Fruit fly (Drosophila melanogaster): ENCODE data around the gene CG12689.

CG12689 gene

dm6 chrX:7626847-7627497 is 41.0 kb upstream of the CG12689 start (continued):
- no peak for TF ChIP-seq Fer3 (tag; optimal IDR thresholded peaks at IDR 0.05)
- no peak for TF ChIP-seq CG15269 (tag; optimal IDR thresholded peaks at IDR 0.05)
- TF ChIP-seq abd-A (tag; optimal IDR thresholded peaks at IDR 0.05): peak; percentile 16
- no peak for TF ChIP-seq CG1024 (GFP tag; IDR thresholded peaks at IDR 0.05)
- no peak for TF ChIP-seq chn (GFP tag; optimal IDR thresholded peaks at IDR 0.05)
- peak; percentile 37 for TF ChIP-seq Jarid2 (GFP tag; optimal IDR thresholded peaks at IDR 0.05)
- no peak for TF ChIP-seq stc (GFP tag; IDR thresholded peaks at IDR 0.05)
- no peak for TF ChIP-seq en (GFP tag; optimal IDR thresholded peaks at IDR 0.05)
- TF ChIP-seq bsh (GFP tag; optimal IDR thresholded peaks at IDR 0.05): peak in 1 of 2 experiments; percentile 58
- peak; percentile 97 for TF ChIP-seq Nf-YC (tag; optimal IDR thresholded peaks at IDR 0.05)
- peak; percentile 52; the same call in 1 of the 2 replicates for TF ChIP-seq bbx (GFP tag; IDR thresholded peaks at IDR 0.05; ENCODE audit: partially characterized antibody)
- TF ChIP-seq Nf-YB (GFP tag; optimal IDR thresholded peaks at IDR 0.05): peak; percentile 98
- no peak for TF ChIP-seq Hmr (GFP tag; optimal IDR thresholded peaks at IDR 0.05)
- peak; percentile 42 for TF ChIP-seq Drgx (GFP tag; IDR thresholded peaks at IDR 0.05)
- peak; percentile 78 for TF ChIP-seq Adf1 (GFP tag; IDR thresholded peaks at IDR 0.05)
- peak; percentile 37 for TF ChIP-seq nom (GFP tag; optimal IDR thresholded peaks at IDR 0.05)
- no peak for TF ChIP-seq CG17328 (GFP tag; IDR thresholded peaks at IDR 0.05)
- no peak for TF ChIP-seq gce (GFP tag; IDR thresholded peaks at IDR 0.05)
- no peak for TF ChIP-seq CG17612 (GFP tag; IDR thresholded peaks at IDR 0.05)
- peak; percentile 1 for TF ChIP-seq oc (tag; optimal IDR thresholded peaks at IDR 0.05)
- no peak for TF ChIP-seq CG18011 (GFP tag; optimal IDR thresholded peaks at IDR 0.05)
- no peak for TF ChIP-seq Lim3 (GFP tag; IDR thresholded peaks at IDR 0.05)
- peak; percentile 30 for TF ChIP-seq CG3163 (GFP tag; optimal IDR thresholded peaks at IDR 0.05)
- TF ChIP-seq CG4360 (GFP tag; IDR thresholded peaks at IDR 0.05): peak; percentile 41; the same call in 1 of the 2 replicates
- TF ChIP-seq gcm (GFP tag; optimal IDR thresholded peaks at IDR 0.05): peak; percentile 6
- TF ChIP-seq vvl (GFP tag; IDR thresholded peaks at IDR 0.05): 0 out of 2 replicates have a peak, but pooled peaks have one; percentile 8
- peak; percentile 18 for TF ChIP-seq pros (GFP tag; optimal IDR thresholded peaks at IDR 0.05)
- TF ChIP-seq zfh2 (GFP tag; optimal IDR thresholded peaks at IDR 0.05): no peak
- no peak for TF ChIP-seq h (optimal IDR thresholded peaks at IDR 0.05)
- TF ChIP-seq gro (GFP tag; optimal IDR thresholded peaks at IDR 0.05): no peak
- no peak for TF ChIP-seq tup (GFP tag; optimal IDR thresholded peaks at IDR 0.05)
- no peak for TF ChIP-seq CG17361 (GFP tag; IDR thresholded peaks at IDR 0.05)
- TF ChIP-seq vfl (GFP tag; optimal IDR thresholded peaks at IDR 0.05): no peak
- peak; percentile 97 for TF ChIP-seq CG8478 (optimal IDR thresholded peaks at IDR 0.05)
- TF ChIP-seq Ets97D (GFP tag; optimal IDR thresholded peaks at IDR 0.05): no peak
- no peak for TF ChIP-seq CG8089 (GFP tag; optimal IDR thresholded peaks at IDR 0.05)
- TF ChIP-seq Kr (GFP tag; optimal IDR thresholded peaks at IDR 0.05): no peak
- 0 out of 3 replicates have a peak, but pooled peaks have one; percentile 31 for TF ChIP-seq HLH4C (GFP tag; IDR thresholded peaks at IDR 0.05; ENCODE audit: partially characterized antibody)
- no peak for TF ChIP-seq klu (GFP tag; IDR thresholded peaks at IDR 0.05)
- TF ChIP-seq CG10565 (GFP tag; optimal IDR thresholded peaks at IDR 0.05): no peak
- peak; percentile 8 for TF ChIP-seq HmgD (GFP tag; optimal IDR thresholded peaks at IDR 0.05)
- TF ChIP-seq CG11247 (GFP tag; IDR thresholded peaks at IDR 0.05): no peak
- peak; percentile 92 for TF ChIP-seq CG1832 (GFP tag; optimal IDR thresholded peaks at IDR 0.05)
- TF ChIP-seq CG16863 (GFP tag; optimal IDR thresholded peaks at IDR 0.05): no peak
- no peak for TF ChIP-seq zen (tag; optimal IDR thresholded peaks at IDR 0.05)
- TF ChIP-seq Opbp (GFP tag; IDR thresholded peaks at IDR 0.05; ENCODE audit: partially characterized antibody): peak; percentile 43; the same call in 2 of the 3 replicates
- TF ChIP-seq Dbx (GFP tag; IDR thresholded peaks at IDR 0.05): no peak
- peak; percentile 71 for TF ChIP-seq CG10321 (GFP tag; IDR thresholded peaks at IDR 0.05)
- peak; percentile 21 for TF ChIP-seq CoRest (tag; optimal IDR thresholded peaks at IDR 0.05)
- no peak for TF ChIP-seq CG6813 (GFP tag; optimal IDR thresholded peaks at IDR 0.05)
